Fruit fly (Drosophila melanogaster) whole organism: ENCODE measurements around the gene Efhc1.1.

Experiments
- CG8478 ChIP-seq: fragments of >200 bp; optimal IDR thresholded peaks from 2 replicates; lab custom pipeline; 2018; ENCODE audit warnings: inconsistent platforms
- Dll ChIP-seq: fragments of >200 bp; optimal IDR thresholded peaks from 2 replicates; lab custom pipeline; 2017
- EcR ChIP-seq, 2 experiments: fragments of >200 bp; optimal IDR thresholded peaks; 2 replicates each; lab custom pipeline; 2017; ENCODE audit warnings: missing biosample characterization in 2 of 2, missing genetic modification characterization in 2 of 2, missing genetic modification reagents in 2 of 2
- pan ChIP-seq: fragments of >200 bp; optimal IDR thresholded peaks from 2 replicates; lab custom pipeline; 2017
- psq ChIP-seq: fragments of >200 bp; optimal IDR thresholded peaks from 2 replicates; lab custom pipeline; 2017
- usp ChIP-seq: fragments of >200 bp; optimal IDR thresholded peaks from 2 replicates; lab custom pipeline; 2017; ENCODE audit warnings: missing biosample characterization, missing genetic modification characterization, mixed read lengths

DNA sequence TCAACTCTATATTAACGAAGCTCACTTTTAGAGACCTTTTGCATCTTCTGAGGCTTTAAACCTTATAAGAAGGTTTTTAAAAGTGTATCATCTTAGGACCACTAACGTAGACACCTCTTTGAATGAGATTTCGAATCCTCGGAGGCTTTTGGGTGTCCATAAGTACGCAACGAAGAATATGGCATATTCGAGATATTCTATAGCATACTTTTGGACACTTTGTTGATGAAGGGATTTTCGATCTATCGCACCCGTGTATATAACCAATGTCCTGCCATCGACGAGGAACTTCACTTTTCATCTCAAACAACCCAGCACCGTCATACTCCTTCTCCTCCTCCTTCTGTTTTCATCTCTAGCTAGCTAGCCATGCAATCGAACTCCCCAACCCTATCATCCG is 38.9 kb upstream of the Efhc1.1 start:
- TF ChIP-seq psq (lab: Kevin White, UChicago) (no peak), pan (lab: Kevin White, UChicago) (no peak), Dll (lab: Kevin White, UChicago) (no peak), CG8478 (lab: Kevin White, UChicago) (no peak), EcR (GFP tag; optimal IDR thresholded peaks at IDR 0.05; lab: Kevin White, UChicago) (no peak), usp (GFP tag; lab: Kevin White, UChicago) (no peak)
